Fruit fly (Drosophila melanogaster): Measurements from ENCODE around the gene Dhfr.
A peak's percentile ranks its signal among the peaks of the same experiment; 100 is the strongest.

Gene Dhfr

dm6 chr3R:16469501-16470263, 11.3 kb upstream of the Dhfr start, which contains the start of the genes CG42232 and CSN5 (continued):
- TF ChIP-seq knrl (GFP tag; IDR thresholded peaks at IDR 0.05; ENCODE audit: partially characterized antibody) (no peak), slp2 (GFP tag; optimal IDR thresholded peaks at IDR 0.05) (no peak), phol (tag; optimal IDR thresholded peaks at IDR 0.05) (peak; percentile 79), Aef1 (GFP tag; IDR thresholded peaks at IDR 0.05) (peak; percentile 11; the same call in 1 of the 3 replicates), ATbp (GFP tag; optimal IDR thresholded peaks at IDR 0.05) (no peak), kni (GFP tag; optimal IDR thresholded peaks at IDR 0.05) (no peak), vnd (GFP tag; IDR thresholded peaks at IDR 0.05; ENCODE audit: partially characterized antibody) (no peak), CG8388 (GFP tag; optimal IDR thresholded peaks at IDR 0.05) (no peak), CG2199 (GFP tag; IDR thresholded peaks at IDR 0.05) (no peak), Neu2 (GFP tag; optimal IDR thresholded peaks at IDR 0.05; ENCODE audit: borderline replicate concordance) (no peak), Lim3 (GFP tag; IDR thresholded peaks at IDR 0.05) (no peak), tll (GFP tag; optimal IDR thresholded peaks at IDR 0.05) (peak in 1 of 2 experiments; percentile 28), CG2712 (tag; optimal IDR thresholded peaks at IDR 0.05) (peak; percentile 2), H2.0 (GFP tag; IDR thresholded peaks at IDR 0.05) (peak; percentile 35; the same call in 1 of the 2 replicates), ems (GFP tag; optimal IDR thresholded peaks at IDR 0.05) (peak; percentile 44), Chrac-16 (GFP tag; optimal IDR thresholded peaks at IDR 0.05) (peak; percentile 71), CG4730 (GFP tag; IDR thresholded peaks at IDR 0.05) (0 out of 2 replicates have a peak, but pooled peaks have one; percentile 21), ham (GFP tag; IDR thresholded peaks at IDR 0.05) (no peak), cato (GFP tag; optimal IDR thresholded peaks at IDR 0.05; ENCODE audit: borderline replicate concordance) (peak; percentile 4), NFAT (GFP tag; IDR thresholded peaks at IDR 0.05) (no peak), CG13624 (GFP tag; optimal IDR thresholded peaks at IDR 0.05) (no peak), CG7372 (GFP tag; IDR thresholded peaks at IDR 0.05) (no peak), Dref (GFP tag; IDR thresholded peaks at IDR 0.05) (peak; percentile 60), CG9932 (GFP tag; IDR thresholded peaks at IDR 0.05) (peak; percentile 68), en (GFP tag; optimal IDR thresholded peaks at IDR 0.05) (no peak), C15 (GFP tag; IDR thresholded peaks at IDR 0.05) (no peak), CG12769 (tag; optimal IDR thresholded peaks at IDR 0.05) (no peak), Awh (GFP tag; IDR thresholded peaks at IDR 0.05) (no peak), hb (GFP tag; IDR thresholded peaks at IDR 0.05; ENCODE audit: partially characterized antibody) (no peak), lab (GFP tag; optimal IDR thresholded peaks at IDR 0.05) (no peak), CG7357 (GFP tag; IDR thresholded peaks at IDR 0.05) (no peak; the same call in 2 of the 3 replicates), crp (GFP tag; optimal IDR thresholded peaks at IDR 0.05) (peak in 1 of 2 experiments; percentile 20), Hr78 (GFP tag; optimal IDR thresholded peaks at IDR 0.05) (no peak), row (GFP tag; IDR thresholded peaks at IDR 0.05) (peak; percentile 78), CHES-1-like (GFP tag; optimal IDR thresholded peaks at IDR 0.05) (peak; percentile 26), CG11247 (GFP tag; IDR thresholded peaks at IDR 0.05) (no peak), CG8478 (optimal IDR thresholded peaks at IDR 0.05) (no peak), B-H2 (GFP tag; optimal IDR thresholded peaks at IDR 0.05) (no peak), wdn (GFP tag; IDR thresholded peaks at IDR 0.05) (no peak), HmgZ (tag; optimal IDR thresholded peaks at IDR 0.05) (peak; percentile 25), kah (GFP tag; optimal IDR thresholded peaks at IDR 0.05) (no peak), disco-r (GFP tag; optimal IDR thresholded peaks at IDR 0.05) (no peak), Dll (GFP tag; IDR thresholded peaks at IDR 0.05; ENCODE audit: partially characterized antibody) (peak; percentile 74), Stat92E (GFP tag; optimal IDR thresholded peaks at IDR 0.05) (no peak), CG17186 (GFP tag; optimal IDR thresholded peaks at IDR 0.05) (peak; percentile 58), D19B (GFP tag; optimal IDR thresholded peaks at IDR 0.05) (no peak), cwo (GFP tag; optimal IDR thresholded peaks at IDR 0.05) (no peak), CG2129 (GFP tag; IDR thresholded peaks at IDR 0.05; ENCODE audit: partially characterized antibody) (no peak; the same call in 1 of the 2 replicates)
